Worm (Caenorhabditis elegans) whole organism, L1 larva: ENCODE measurements around the gene fbxc-48.

ENCODE experiments used
- C04F5.9 ChIP-seq: sonication (generic microtip); optimal IDR thresholded peaks from 2 replicates; lab custom pipeline; 2016; ENCODE audit warnings: missing genetic modification characterization, missing compliant biosample characterization
- aly-2 ChIP-seq: fragments of 150-350 bp; optimal IDR thresholded peaks from 2 replicates; lab custom pipeline; 2014; ENCODE audit warnings: missing biosample characterization, missing genetic modification characterization
- ceh-8 ChIP-seq: fragments of 200-800 bp; sonication (Bioruptor generic); optimal IDR thresholded peaks from 2 replicates; lab custom pipeline; 2018; ENCODE audit warnings: mild to moderate bottlenecking, missing genetic modification characterization, moderate library complexity, missing compliant biosample characterization
- dsc-1 ChIP-seq: sonication (generic microtip); optimal IDR thresholded peaks from 2 replicates; lab custom pipeline; 2016; ENCODE audit warnings: mild to moderate bottlenecking, missing genetic modification characterization, missing compliant biosample characterization
- elt-2 ChIP-seq: sonication (generic microtip); optimal IDR thresholded peaks from 2 replicates; lab custom pipeline; 2016; ENCODE audit warnings: missing genetic modification characterization, mild to moderate bottlenecking, inconsistent platforms, missing compliant biosample characterization, missing genetic modification reagents
- elt-3 ChIP-seq, 6 experiments: fragments of 150-350 bp in 1 of 6; sonication (generic microtip); optimal IDR thresholded peaks; 2 replicates each; lab custom pipeline; 2017 to 2018; ENCODE audit warnings: missing biosample characterization in 6 of 6, missing genetic modification characterization in 6 of 6, inconsistent platforms in 1 of 6
- ets-5 ChIP-seq: fragments of 200-800 bp; sonication (Bioruptor generic); IDR thresholded peaks from 2 replicates; pipeline ENCODE4 v1.3.6; 2022; ENCODE audit warnings: missing genetic modification characterization, missing compliant biosample characterization
- grh-1 ChIP-seq: fragments of 200-800 bp; sonication (Bioruptor generic); IDR thresholded peaks from 2 replicates; pipeline ENCODE4 v1.3.6; 2022; ENCODE audit warnings: missing genetic modification reagents, missing genetic modification characterization, missing compliant biosample characterization
- hlh-4 ChIP-seq: sonication (generic microtip); optimal IDR thresholded peaks from 2 replicates; lab custom pipeline; 2016; ENCODE audit warnings: mild to moderate bottlenecking, missing genetic modification characterization, missing compliant biosample characterization
- lin-13 ChIP-seq: fragments of 150-350 bp; optimal IDR thresholded peaks from 2 replicates; lab custom pipeline; 2014; ENCODE audit warnings: missing biosample characterization, missing genetic modification reagents, missing genetic modification characterization
- lir-3 ChIP-seq: sonication (generic microtip); optimal IDR thresholded peaks from 2 replicates; lab custom pipeline; 2016; ENCODE audit warnings: mild to moderate bottlenecking, missing genetic modification characterization, moderate library complexity, missing compliant biosample characterization; ENCODE audit not compliant: poor library complexity
- mab-9 ChIP-seq: fragments of 200-800 bp; sonication (Bioruptor generic); IDR thresholded peaks from 2 replicates; pipeline ENCODE4 v1.3.6; 2022; ENCODE audit warnings: missing genetic modification reagents, missing genetic modification characterization, missing compliant biosample characterization
- nhr-12 ChIP-seq: sonication (generic microtip); optimal IDR thresholded peaks from 2 replicates; lab custom pipeline; 2017; ENCODE audit warnings: missing biosample characterization, missing genetic modification characterization
- nhr-20 ChIP-seq: sonication (generic microtip); optimal IDR thresholded peaks from 2 replicates; lab custom pipeline; 2016; ENCODE audit warnings: mild to moderate bottlenecking, missing genetic modification characterization, missing compliant biosample characterization
- nhr-47 ChIP-seq: sonication (generic microtip); optimal IDR thresholded peaks from 2 replicates; lab custom pipeline; 2016; ENCODE audit warnings: mild to moderate bottlenecking, missing genetic modification characterization, moderate library complexity, missing compliant biosample characterization
- nhr-77 ChIP-seq: fragments of 150-350 bp; optimal IDR thresholded peaks from 2 replicates; lab custom pipeline; 2014; ENCODE audit warnings: missing biosample characterization, missing genetic modification characterization
- pag-3 ChIP-seq: sonication (generic microtip); optimal IDR thresholded peaks from 2 replicates; lab custom pipeline; 2017; ENCODE audit warnings: missing genetic modification characterization, mild to moderate bottlenecking, missing compliant biosample characterization, antibody characterized with exemption, borderline replicate concordance; ENCODE audit not compliant: insufficient read depth
- snu-23 ChIP-seq: sonication (generic microtip); optimal IDR thresholded peaks from 2 replicates; lab custom pipeline; 2016; ENCODE audit warnings: missing genetic modification characterization, missing compliant biosample characterization
- sptf-1 ChIP-seq: fragments of 150-350 bp; optimal IDR thresholded peaks from 2 replicates; lab custom pipeline; 2014; ENCODE audit warnings: missing biosample characterization, missing genetic modification characterization
- tbx-2 ChIP-seq: sonication (generic microtip); optimal IDR thresholded peaks from 2 replicates; lab custom pipeline; 2016; ENCODE audit warnings: missing genetic modification characterization, missing compliant biosample characterization
- unc-98 ChIP-seq: fragments of 200-800 bp; sonication (Bioruptor generic); IDR thresholded peaks from 2 replicates; pipeline ENCODE4 v1.3.6; 2022; ENCODE audit warnings: missing genetic modification characterization, missing compliant biosample characterization

fbxc-48 gene

DNA sequence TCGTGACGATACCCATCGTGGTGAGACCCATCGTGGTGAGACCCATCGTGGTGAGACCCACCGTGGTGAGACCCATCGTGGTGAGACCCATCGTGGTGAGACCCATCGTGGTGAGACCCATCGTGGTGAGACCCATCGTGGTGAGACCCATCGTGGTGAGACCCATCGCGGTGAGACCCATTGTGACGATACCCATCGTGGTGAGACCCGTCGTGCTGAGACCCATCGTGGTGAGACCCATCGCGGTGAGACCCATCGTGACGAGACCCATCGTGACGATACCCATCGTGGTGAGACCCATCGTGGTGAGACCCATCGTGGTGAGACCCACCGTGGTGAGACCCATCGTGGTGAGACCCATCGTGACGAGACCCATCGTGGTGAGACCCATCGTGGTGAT is 45.6 kb downstream of the fbxc-48 start:
- TF ChIP-seq ets-5 (GFP tag; lab: Robert Waterston, UW) (peak; percentile 61; the same call in 1 of the 2 replicates), grh-1 (peak; percentile 39; the same call in 1 of the 2 replicates), unc-98 (GFP tag; lab: Robert Waterston, UW) (peak; percentile 13; the same call in 1 of the 2 replicates)

DNA sequence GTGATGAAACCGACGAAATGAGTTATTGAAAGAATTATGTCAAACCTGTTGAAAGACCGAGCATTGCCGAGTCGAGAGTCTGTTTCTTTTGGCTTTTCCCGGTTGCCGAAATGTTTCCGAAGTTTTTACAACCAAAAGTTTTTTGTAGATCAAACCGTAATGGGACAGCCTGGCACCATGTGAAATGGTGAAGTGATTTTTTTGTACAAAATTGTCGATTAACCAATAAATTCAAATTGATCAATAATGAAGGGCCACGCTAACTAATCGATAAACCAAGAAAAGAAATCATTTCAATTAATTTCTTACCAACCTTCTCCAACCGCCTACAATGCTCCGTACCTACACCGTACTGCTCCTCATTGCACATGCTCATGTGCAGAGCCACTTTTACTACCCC is 49.2 kb downstream of the fbxc-48 start, which contains the start of gene T02H6.3:
Gene T02H6.3 (plus strand): TSS at position 301 of the 400 bp plus-strand sequence.
- TF ChIP-seq dsc-1 (tag; lab: Kevin White, UChicago) = no peak

DNA sequence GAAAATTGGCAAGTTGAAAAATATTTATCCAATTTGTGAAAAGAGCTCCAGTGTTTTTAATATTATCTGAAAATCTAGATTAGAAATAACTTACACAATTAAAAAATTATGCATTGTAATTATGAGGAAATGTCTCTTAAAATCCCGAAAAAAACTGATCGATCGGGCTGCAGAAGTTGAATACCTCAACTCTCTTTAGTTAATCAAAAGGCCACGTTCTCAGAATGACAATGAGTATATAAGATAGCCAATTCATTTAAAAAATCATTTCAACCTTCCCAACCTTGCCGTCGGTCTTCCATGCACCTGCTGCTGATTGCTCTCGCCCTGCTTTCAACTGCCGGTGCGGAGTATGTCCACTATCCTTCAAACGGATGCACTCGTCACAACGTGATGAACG is 51.0 kb downstream of the fbxc-48 start, which contains the start of gene T02H6.4:
Gene T02H6.4 (plus strand): TSS at position 301 of the 400 bp plus-strand sequence.
- TF ChIP-seq mab-9 (no peak), lin-13 (GFP tag; lab: Kevin White, UChicago) (no peak), snu-23 (GFP tag; lab: Kevin White, UChicago) (no peak), elt-3 (tag; optimal IDR thresholded peaks at IDR 0.05; lab: Kevin White, UChicago) (no peak), ceh-8 (GFP tag; lab: Kevin White, UChicago) (no peak), hlh-4 (tag; lab: Kevin White, UChicago) (no peak), nhr-12 (tag; lab: Kevin White, UChicago) (no peak), pag-3 (no peak), nhr-47 (tag; lab: Kevin White, UChicago) (no peak), aly-2 (tag; lab: Kevin White, UChicago) (no peak), elt-2 (tag; lab: Kevin White, UChicago) (no peak), tbx-2 (tag; lab: Kevin White, UChicago) (no peak), sptf-1 (no peak), lir-3 (tag; lab: Kevin White, UChicago) (no peak), nhr-77 (tag; lab: Kevin White, UChicago) (no peak), C04F5.9 (no peak), nhr-20 (no peak)
